Fruit fly (Drosophila melanogaster): ENCODE measurements around the gene CG14109.

DNA sequence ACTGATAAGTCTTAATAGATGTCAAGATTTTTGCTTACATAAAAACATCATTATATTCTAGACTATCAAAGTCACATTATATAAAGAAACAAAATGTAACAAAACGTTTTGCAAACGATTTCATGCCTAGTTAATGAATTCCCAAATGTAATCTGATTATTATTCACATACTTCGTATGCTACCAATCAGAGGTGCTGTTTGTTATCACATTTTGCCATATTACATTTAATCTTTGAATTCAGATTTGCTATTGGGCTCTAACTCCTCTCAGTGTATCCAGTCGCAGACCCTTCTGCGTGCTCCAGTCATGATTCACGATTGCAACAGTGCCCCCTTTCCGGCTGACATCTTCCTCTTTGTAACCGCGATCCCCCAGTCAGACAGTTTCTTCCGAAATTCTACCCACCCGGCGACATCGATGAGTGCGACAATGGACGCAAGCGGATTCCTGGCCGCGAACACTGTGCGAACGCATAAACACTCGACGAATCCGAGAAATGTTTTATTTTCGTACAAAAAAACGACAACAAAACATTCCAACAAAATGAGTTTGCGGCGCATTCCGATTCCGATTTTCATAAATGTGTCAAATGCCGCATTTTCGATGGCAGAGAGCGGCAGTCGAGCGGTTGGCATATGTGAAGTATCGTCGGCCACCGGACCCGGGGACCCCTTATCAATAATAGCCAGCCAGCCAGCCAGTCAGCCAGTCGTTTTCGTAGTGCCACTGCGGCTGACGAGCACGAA is 47.6 kb downstream of the CG14109 start:
- TF ChIP-seq psq (optimal IDR thresholded peaks at IDR 0.05) (no peak), ttk (optimal IDR thresholded peaks at IDR 0.05) (no peak), h (optimal IDR thresholded peaks at IDR 0.05) (no peak), insv (optimal IDR thresholded peaks at IDR 0.05) (no peak), Sin3A (optimal IDR thresholded peaks at IDR 0.05) (no peak)
